Fruit fly (Drosophila melanogaster) whole organism, embryonic: ENCODE results near the gene Pde9.

Source experiments
- Adf1 ChIP-seq: fragments of 200-800 bp; sonication (Bioruptor generic); IDR thresholded peaks from 2 replicates; pipeline ENCODE4 v1.3.6; 2022; ENCODE audit warnings: missing biosample characterization, missing genetic modification characterization
- B-H1 ChIP-seq: fragments of 200-800 bp; sonication (Bioruptor generic); IDR thresholded peaks from 3 replicates; pipeline ENCODE4 v1.3.6; 2022; ENCODE audit warnings: missing biosample characterization, missing genetic modification characterization
- BEAF-32 ChIP-seq: fragments of 200-800 bp; sonication (Bioruptor generic); optimal IDR thresholded peaks from 3 replicates; lab custom pipeline; 2017; ENCODE audit warnings: missing biosample characterization, missing genetic modification characterization, mild to moderate bottlenecking, moderate library complexity, missing genetic modification reagents
- BtbVII ChIP-seq: fragments of 200-800 bp; sonication (Bioruptor generic); optimal IDR thresholded peaks from 3 replicates; lab custom pipeline; 2017; ENCODE audit warnings: missing biosample characterization, mild to moderate bottlenecking, missing genetic modification characterization
- CG10209 ChIP-seq: fragments of 200-800 bp; sonication (Bioruptor generic); optimal IDR thresholded peaks from 3 replicates; lab custom pipeline; 2017; ENCODE audit warnings: missing biosample characterization, mild to moderate bottlenecking, missing genetic modification characterization, missing genetic modification reagents
- CG10543 ChIP-seq: fragments of 200-800 bp; sonication (Bioruptor generic); optimal IDR thresholded peaks from 3 replicates; lab custom pipeline; 2017; ENCODE audit warnings: missing biosample characterization, mild to moderate bottlenecking, missing genetic modification characterization, moderate library complexity
- CG11398 ChIP-seq: fragments of 200-800 bp; sonication (Bioruptor generic); optimal IDR thresholded peaks from 2 replicates; lab custom pipeline; 2016; ENCODE audit warnings: missing biosample characterization, missing genetic modification characterization
- CG11504 ChIP-seq: fragments of 200-800 bp; sonication (Bioruptor generic); optimal IDR thresholded peaks from 3 replicates; lab custom pipeline; 2019; ENCODE audit warnings: missing biosample characterization, mild to moderate bottlenecking, missing genetic modification characterization, moderate library complexity
- CG11695 ChIP-seq: fragments of 200-800 bp; sonication (Bioruptor generic); IDR thresholded peaks from 3 replicates; pipeline ENCODE4 v1.3.6; 2022; ENCODE audit warnings: missing biosample characterization, missing genetic modification characterization
- CG12391 ChIP-seq: fragments of 200-800 bp; sonication (Bioruptor generic); optimal IDR thresholded peaks from 3 replicates; lab custom pipeline; 2018; ENCODE audit warnings: missing biosample characterization, mild to moderate bottlenecking, missing genetic modification characterization, moderate library complexity
- CG13624 ChIP-seq: fragments of 200-800 bp; sonication (Bioruptor generic); optimal IDR thresholded peaks from 2 replicates; lab custom pipeline; 2016; ENCODE audit warnings: missing biosample characterization, missing genetic modification characterization
- CG17328 ChIP-seq: fragments of 200-800 bp; sonication (Bioruptor generic); IDR thresholded peaks from 2 replicates; pipeline ENCODE4 v1.3.6; 2022; ENCODE audit warnings: missing biosample characterization, missing genetic modification characterization
- CG3163 ChIP-seq: fragments of 200-800 bp; sonication (Bioruptor generic); optimal IDR thresholded peaks from 3 replicates; lab custom pipeline; 2016; ENCODE audit warnings: missing biosample characterization, missing genetic modification characterization
- CG33213 ChIP-seq: fragments of 200-800 bp; sonication (Bioruptor generic); optimal IDR thresholded peaks from 3 replicates; lab custom pipeline; 2016; ENCODE audit warnings: missing biosample characterization, missing genetic modification characterization
- CG4282 ChIP-seq: fragments of 200-800 bp; sonication (Bioruptor generic); optimal IDR thresholded peaks from 2 replicates; lab custom pipeline; 2016; ENCODE audit warnings: missing biosample characterization, missing genetic modification characterization
- CG8924 ChIP-seq: fragments of 200-800 bp; optimal IDR thresholded peaks from 3 replicates; lab custom pipeline; 2019; ENCODE audit warnings: missing biosample characterization, mild to moderate bottlenecking, missing genetic modification characterization, moderate library complexity
- Dad ChIP-seq: fragments of 200-800 bp; sonication (Bioruptor generic); optimal IDR thresholded peaks from 3 replicates; lab custom pipeline; 2016; ENCODE audit warnings: missing biosample characterization, missing genetic modification characterization
- Drgx ChIP-seq: fragments of 200-800 bp; sonication (Bioruptor generic); IDR thresholded peaks from 2 replicates; pipeline ENCODE4 v1.3.6; 2022; ENCODE audit warnings: missing biosample characterization, missing genetic modification characterization
- HmgD ChIP-seq: fragments of 200-800 bp; sonication (Bioruptor generic); optimal IDR thresholded peaks from 3 replicates; lab custom pipeline; 2016; ENCODE audit warnings: missing biosample characterization, missing genetic modification characterization
- HmgZ ChIP-seq: fragments of 200-800 bp; sonication (Bioruptor generic); optimal IDR thresholded peaks from 2 replicates; lab custom pipeline; 2018; ENCODE audit warnings: missing biosample characterization, mild to moderate bottlenecking, missing genetic modification characterization
- Hmr ChIP-seq: fragments of 200-800 bp; sonication (Bioruptor generic); optimal IDR thresholded peaks from 3 replicates; lab custom pipeline; 2017; ENCODE audit warnings: mild to moderate bottlenecking, missing biosample characterization, missing genetic modification reagents, missing genetic modification characterization
- Med ChIP-seq: fragments of 200-800 bp; sonication (Bioruptor generic); peaks from one replicate; lab custom pipeline; 2016; ENCODE audit warnings: missing biosample characterization, missing genetic modification characterization, mild to moderate bottlenecking, inconsistent platforms, moderate library complexity
- PHDP ChIP-seq: fragments of 200-800 bp; sonication (Bioruptor generic); optimal IDR thresholded peaks from 3 replicates; lab custom pipeline; 2018; ENCODE audit warnings: missing biosample characterization, mild to moderate bottlenecking, missing genetic modification characterization, moderate library complexity
- Trl ChIP-seq, 3 experiments: fragments of >200 bp in 2 of 3; fragments of 200-800 bp in 1 of 3; sonication (Bioruptor generic) in 1 of 3; optimal IDR thresholded peaks; 2 replicates in 1 of 3; 3 replicates in 2 of 3; lab custom pipeline; 2016 to 2017; ENCODE audit warnings: missing biosample characterization in 1 of 3, missing genetic modification characterization in 1 of 3
- abd-A ChIP-seq: fragments of 200-800 bp; sonication (Bioruptor generic); optimal IDR thresholded peaks from 3 replicates; lab custom pipeline; 2019; ENCODE audit warnings: missing biosample characterization, mild to moderate bottlenecking, missing genetic modification characterization, moderate library complexity
- az2 ChIP-seq: fragments of 200-800 bp; sonication (Bioruptor generic); optimal IDR thresholded peaks from 3 replicates; lab custom pipeline; 2016; ENCODE audit warnings: missing biosample characterization, missing genetic modification characterization
- bsh ChIP-seq, 2 experiments: fragments of 200-800 bp; sonication (Bioruptor generic); optimal IDR thresholded peaks; 2 replicates each; lab custom pipeline; 2017 to 2018; ENCODE audit warnings: mild to moderate bottlenecking in 2 of 2, missing biosample characterization in 2 of 2, missing genetic modification characterization in 2 of 2, moderate library complexity in 1 of 2
- cad ChIP-seq: fragments of >200 bp; optimal IDR thresholded peaks from 2 replicates; lab custom pipeline; 2017; ENCODE audit warnings: missing biosample characterization, missing genetic modification characterization
- chinmo ChIP-seq: fragments of 200-800 bp; sonication (Bioruptor generic); IDR thresholded peaks from 4 replicates; pipeline ENCODE4 v1.3.6; 2022; ENCODE audit warnings: missing biosample characterization, missing genetic modification characterization; ENCODE audit not compliant: partially characterized antibody
- chm ChIP-seq: fragments of 200-800 bp; sonication (Bioruptor generic); IDR thresholded peaks from 2 replicates; pipeline ENCODE4 v1.3.6; 2022; ENCODE audit warnings: missing biosample characterization, missing genetic modification characterization
- ci ChIP-seq: fragments of 200-800 bp; sonication (Bioruptor generic); IDR thresholded peaks from 3 replicates; pipeline ENCODE4 v1.3.6; 2022; ENCODE audit warnings: missing biosample characterization, missing genetic modification characterization
- crol ChIP-seq: fragments of 200-800 bp; sonication (Bioruptor generic); IDR thresholded peaks from 2 replicates; pipeline ENCODE4 v1.3.6; 2022; ENCODE audit warnings: missing biosample characterization, missing genetic modification characterization
- cwo ChIP-seq: fragments of 200-800 bp; sonication (Bioruptor generic); optimal IDR thresholded peaks from 3 replicates; lab custom pipeline; 2017; ENCODE audit warnings: missing biosample characterization, missing genetic modification characterization, mild to moderate bottlenecking, moderate library complexity, missing genetic modification reagents
- exex ChIP-seq: fragments of 200-800 bp; sonication (Bioruptor generic); optimal IDR thresholded peaks from 4 replicates; lab custom pipeline; 2018; ENCODE audit warnings: missing biosample characterization, mild to moderate bottlenecking, missing genetic modification characterization, moderate library complexity
- hkb ChIP-seq, 2 experiments: fragments of 200-800 bp in 1 of 2; fragments of >200 bp in 1 of 2; sonication (Bioruptor generic) in 1 of 2; IDR thresholded peaks in 1 of 2; optimal IDR thresholded peaks in 1 of 2; 2 replicates each; pipeline versions ENCODE4 v1.3.6 to Lab custom; 2017 to 2022; ENCODE audit warnings: missing biosample characterization in 1 of 2, missing genetic modification characterization in 1 of 2
- jumu ChIP-seq: fragments of 200-800 bp; sonication (Bioruptor generic); optimal IDR thresholded peaks from 3 replicates; lab custom pipeline; 2016; ENCODE audit warnings: missing biosample characterization, missing genetic modification characterization
- kay ChIP-seq: fragments of 200-800 bp; sonication (Bioruptor generic); optimal IDR thresholded peaks from 2 replicates; lab custom pipeline; 2016; ENCODE audit warnings: missing biosample characterization, missing genetic modification characterization
- lov ChIP-seq, 2 experiments: fragments of 200-800 bp in 1 of 2; fragments of >200 bp in 1 of 2; sonication (Bioruptor generic) in 1 of 2; IDR thresholded peaks in 1 of 2; optimal IDR thresholded peaks in 1 of 2; 2 replicates in 1 of 2; 3 replicates in 1 of 2; pipeline versions ENCODE4 v1.3.6 to Lab custom; 2017 to 2022; ENCODE audit warnings: missing biosample characterization in 1 of 2, missing genetic modification characterization in 1 of 2
- mirr ChIP-seq: fragments of 200-800 bp; sonication (Bioruptor generic); optimal IDR thresholded peaks from 3 replicates; lab custom pipeline; 2018; ENCODE audit warnings: missing biosample characterization, mild to moderate bottlenecking, missing genetic modification characterization
- oc ChIP-seq: fragments of 200-800 bp; sonication (Bioruptor generic); optimal IDR thresholded peaks from 2 replicates; lab custom pipeline; 2018; ENCODE audit warnings: missing biosample characterization, mild to moderate bottlenecking, missing genetic modification characterization, moderate library complexity
- prd ChIP-seq, 3 experiments: fragments of >200 bp in 2 of 3; fragments of 200-800 bp in 1 of 3; sonication (Bioruptor generic) in 1 of 3; optimal IDR thresholded peaks in 2 of 3; IDR thresholded peaks in 1 of 3; 2 replicates in 2 of 3; 3 replicates in 1 of 3; pipeline versions ENCODE4 v1.3.6 to Lab custom; 2017 to 2022; ENCODE audit warnings: missing biosample characterization in 1 of 3, missing genetic modification characterization in 1 of 3
- pros ChIP-seq: fragments of 200-800 bp; sonication (Bioruptor generic); optimal IDR thresholded peaks from 3 replicates; lab custom pipeline; 2019; ENCODE audit warnings: missing biosample characterization, mild to moderate bottlenecking, missing genetic modification characterization, moderate library complexity
- psq ChIP-seq: fragments of 200-800 bp; sonication (Bioruptor generic); optimal IDR thresholded peaks from 2 replicates; lab custom pipeline; 2017; ENCODE audit warnings: missing biosample characterization, missing genetic modification characterization
- sens ChIP-seq: fragments of 200-800 bp; sonication (Bioruptor generic); peaks from one replicate; lab custom pipeline; 2016; ENCODE audit warnings: missing biosample characterization, missing genetic modification characterization
- sr ChIP-seq: fragments of 200-800 bp; sonication (Bioruptor generic); IDR thresholded peaks from 3 replicates; pipeline ENCODE4 v1.3.6; 2022; ENCODE audit warnings: missing biosample characterization, missing genetic modification characterization
- unpg ChIP-seq: fragments of 200-800 bp; sonication (Bioruptor generic); optimal IDR thresholded peaks from 3 replicates; lab custom pipeline; 2018; ENCODE audit warnings: missing biosample characterization, mild to moderate bottlenecking, missing genetic modification characterization, moderate library complexity
- zfh1 ChIP-seq: fragments of 200-800 bp; sonication (Bioruptor generic); IDR thresholded peaks from 3 replicates; pipeline ENCODE4 v1.3.6; 2022; ENCODE audit warnings: missing biosample characterization, missing genetic modification characterization

The Pde9 gene

DNA sequence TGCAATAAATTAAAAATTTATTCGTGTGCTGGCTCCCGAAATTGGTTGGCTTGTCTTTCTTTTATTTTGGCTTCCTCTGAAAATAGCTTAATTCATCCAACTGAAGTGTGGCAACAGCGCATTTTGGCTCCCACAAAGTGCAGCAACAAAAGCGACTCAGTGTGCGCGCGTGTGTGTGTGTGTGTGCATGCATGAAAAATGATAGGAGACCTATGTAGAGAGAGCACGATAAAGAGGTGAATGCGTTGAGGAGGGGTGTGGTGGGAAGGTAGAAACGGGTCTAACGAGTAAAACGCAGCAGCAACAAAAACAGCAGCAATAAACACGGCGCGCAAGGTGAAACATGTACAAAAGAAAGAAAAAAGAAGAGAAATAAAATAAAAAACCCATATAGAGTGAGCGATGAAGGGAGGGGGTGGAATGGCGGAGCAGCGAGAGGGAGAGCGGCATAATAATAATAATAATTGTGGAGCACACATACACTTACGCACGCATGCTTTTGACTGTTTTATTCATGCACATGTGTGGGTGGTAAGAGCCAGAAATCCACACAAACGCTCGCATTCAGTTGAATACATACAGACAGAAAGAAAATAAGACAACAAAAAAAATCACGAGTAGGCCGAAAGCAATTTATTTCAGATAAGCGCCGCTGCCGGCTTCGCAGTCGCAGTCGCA, 159.9 kb downstream of the Pde9 start:
- TF ChIP-seq CG11504 (tag; lab: Kevin White, UChicago) (peak; percentile 1), HmgD (GFP tag; lab: Kevin White, UChicago) (peak; percentile 30), Trl (optimal IDR thresholded peaks at IDR 0.05; lab: Kevin White, UChicago) (peak; percentile 21 to 51), Trl (GFP tag; optimal IDR thresholded peaks at IDR 0.05; lab: Kevin White, UChicago) (no peak), ci (GFP tag; lab: Robert Waterston, UW) (peak; percentile 52; the same call in 2 of the 3 replicates), CG4282 (GFP tag; lab: Kevin White, UChicago) (no peak), crol (GFP tag; lab: Robert Waterston, UW) (peak; percentile 97), Drgx (peak; percentile 91), HmgZ (tag; lab: Kevin White, UChicago) (no peak), CG3163 (GFP tag; lab: Kevin White, UChicago) (peak; percentile 38), CG33213 (no peak), CG10209 (peak; percentile 44), CG13624 (peak; percentile 7), CG10543 (peak; percentile 67), chinmo (GFP tag; lab: Robert Waterston, UW) (peak; percentile 84; the same call in 2 of the 4 replicates), cad (GFP tag; lab: Kevin White, UChicago) (peak; percentile 56), cwo (GFP tag; lab: Kevin White, UChicago) (peak; percentile 18), jumu (no peak), CG17328 (GFP tag; lab: Robert Waterston, UW) (no peak), CG11695 (GFP tag; lab: Robert Waterston, UW) (0 out of 3 replicates have a peak, but pooled peaks have one; percentile 55), mirr (GFP tag; lab: Kevin White, UChicago) (peak; percentile 52), chm (GFP tag; lab: Robert Waterston, UW) (peak; percentile 41), psq (GFP tag; lab: Kevin White, UChicago) (peak; percentile 84), abd-A (tag; lab: Kevin White, UChicago) (peak; percentile 98), BEAF-32 (GFP tag; lab: Kevin White, UChicago) (no peak), CG11398 (GFP tag; lab: Kevin White, UChicago) (no peak), CG8924 (tag; lab: Kevin White, UChicago) (peak; percentile 32), sens (GFP tag; lab: Kevin White, UChicago) (peak; percentile 88), Hmr (GFP tag; lab: Kevin White, UChicago) (peak; percentile 56), bsh (GFP tag; optimal IDR thresholded peaks at IDR 0.05; lab: Kevin White, UChicago) (peak in 1 of 2 experiments; percentile 95), hkb (optimal IDR thresholded peaks at IDR 0.05; lab: Kevin White, UChicago) (no peak), hkb (GFP tag; IDR thresholded peaks at IDR 0.05; lab: Robert Waterston, UW) (peak; percentile 30; the same call in 1 of the 2 replicates), unpg (peak; percentile 8), pros (GFP tag; lab: Kevin White, UChicago) (peak; percentile 75), az2 (GFP tag; lab: Kevin White, UChicago) (peak; percentile 10), oc (tag; lab: Kevin White, UChicago) (peak; percentile 55), BtbVII (GFP tag; lab: Kevin White, UChicago) (peak; percentile 45), prd (optimal IDR thresholded peaks at IDR 0.05; lab: Kevin White, UChicago) (no peak), prd (GFP tag; IDR thresholded peaks at IDR 0.05; lab: Robert Waterston, UW) (peak; percentile 25; the same call in 1 of the 3 replicates), Dad (GFP tag; lab: Kevin White, UChicago) (no peak), lov (optimal IDR thresholded peaks at IDR 0.05; lab: Kevin White, UChicago) (no peak), lov (GFP tag; IDR thresholded peaks at IDR 0.05; lab: Robert Waterston, UW) (0 out of 3 replicates have a peak, but pooled peaks have one; percentile 47), B-H1 (no peak), Med (GFP tag; lab: Kevin White, UChicago) (peak; percentile 75), zfh1 (0 out of 3 replicates have a peak, but pooled peaks have one; percentile 42), sr (peak; percentile 39; the same call in 1 of the 3 replicates), Adf1 (GFP tag; lab: Robert Waterston, UW) (peak; percentile 96; the same call in 1 of the 2 replicates), CG12391 (tag; lab: Kevin White, UChicago) (peak; percentile 15), PHDP (no peak), exex (peak; percentile 42), kay (GFP tag; lab: Kevin White, UChicago) (no peak)
